Fruit fly (Drosophila melanogaster) whole organism, embryonic: ENCODE measurements around the gene CG7328.

Experiments
- CG1233 ChIP-seq: fragments of 200-800 bp; sonication (Bioruptor generic); optimal IDR thresholded peaks from 4 replicates; lab custom pipeline; 2018; ENCODE audit warnings: missing biosample characterization, mild to moderate bottlenecking, missing genetic modification characterization
- CG2678 ChIP-seq: fragments of 200-800 bp; sonication (Bioruptor generic); optimal IDR thresholded peaks from 3 replicates; lab custom pipeline; 2019; ENCODE audit warnings: missing biosample characterization, mild to moderate bottlenecking, missing genetic modification characterization, moderate library complexity

DNA sequence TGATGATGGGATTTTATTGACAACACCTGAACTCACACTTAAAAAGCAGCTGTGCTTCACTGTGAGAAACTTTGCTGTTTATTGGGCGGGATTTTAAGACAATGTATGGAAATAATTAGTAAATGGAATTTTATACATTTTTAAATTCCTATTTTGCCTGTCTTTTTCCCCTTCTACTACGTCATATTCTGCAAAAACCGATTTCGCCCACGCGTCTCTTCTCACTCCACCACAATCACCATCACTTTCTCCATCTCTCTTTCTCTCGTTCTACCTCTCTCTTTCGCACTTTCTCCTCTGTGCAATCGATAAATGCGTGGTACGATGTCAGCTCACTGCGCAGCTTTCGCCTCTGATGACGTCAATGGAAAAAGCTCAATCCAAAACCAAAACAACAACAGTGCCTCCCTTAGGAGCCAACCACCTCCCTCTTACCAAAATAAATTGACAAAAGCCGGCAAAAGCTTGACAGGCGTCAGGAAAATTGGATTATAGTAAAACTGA, 35.8 kb downstream of the CG7328 start:
- TF ChIP-seq CG2678 (tag; lab: Kevin White, UChicago) (no peak), CG1233 (no peak)
